Worm (Caenorhabditis elegans): ENCODE measurements around the gene W02F12.8.

DNA sequence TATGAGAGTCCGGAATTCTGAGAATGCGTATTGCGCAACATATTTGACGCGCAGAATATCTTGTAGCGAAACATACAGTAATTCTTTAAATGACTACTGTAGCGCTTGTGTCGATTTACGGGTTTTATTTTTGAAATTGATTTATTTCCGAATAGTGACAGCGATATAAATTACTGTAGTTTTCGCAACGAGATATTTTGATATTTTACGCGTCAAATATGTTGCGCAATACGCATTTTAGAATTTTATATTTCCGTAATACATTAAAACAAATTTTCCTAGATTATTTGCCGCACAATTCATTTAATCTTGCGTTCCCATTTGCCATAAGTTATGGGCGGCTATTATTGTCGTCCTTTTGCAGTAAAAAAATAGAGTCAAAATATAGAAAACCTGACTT lies 10.8 kb upstream of the W02F12.8 start:
- no peak for TF ChIP-seq F49E8.2 (tag; optimal IDR thresholded peaks at IDR 0.05; ENCODE audit: borderline replicate concordance)
- no peak for TF ChIP-seq nhr-77 (tag; optimal IDR thresholded peaks at IDR 0.05)
- no peak for TF ChIP-seq hif-1 (tag; optimal IDR thresholded peaks at IDR 0.05)
- TF ChIP-seq ceh-82 (tag; optimal IDR thresholded peaks at IDR 0.05) = no peak
- no peak for TF ChIP-seq snpc-4 (tag; optimal IDR thresholded peaks at IDR 0.05)
- no peak for TF ChIP-seq lin-13 (GFP tag; optimal IDR thresholded peaks at IDR 0.05)
- no peak for TF ChIP-seq hlh-11 (tag; optimal IDR thresholded peaks at IDR 0.05)
- TF ChIP-seq mdl-1 (tag; optimal IDR thresholded peaks at IDR 0.05) = no peak
- TF ChIP-seq nhr-237 (tag; optimal IDR thresholded peaks at IDR 0.05) = no peak
- no peak for TF ChIP-seq lsy-2 (tag; optimal IDR thresholded peaks at IDR 0.05)
- TF ChIP-seq pqm-1 (tag; optimal IDR thresholded peaks at IDR 0.05) = no peak
